Worm (Caenorhabditis elegans) whole organism, dauer: ENCODE results near the gene EGAP9.3.
"Not testable (repeated sequence)": the region's sequence is repeated elsewhere in the genome, so short reads cannot be mapped to it uniquely, and the experiment has no call there.

Experiments
- unc-62 ChIP-seq: sonication (generic microtip); optimal IDR thresholded peaks from 2 replicates; lab custom pipeline; 2017; ENCODE audit warnings: missing biosample characterization, missing genetic modification reagents, missing genetic modification characterization

EGAP9.3 gene

ce11 chrV:6579992-6580391 lies at the start of gene EGAP9.3:
EGAP9.3 (minus strand) TSS chrV:6580122.
- no peak for TF ChIP-seq unc-62 (GFP tag; lab: Kevin White, UChicago)

ce11 chrV:6626244-6626643 lies 46.3 kb upstream of the EGAP9.3 start, which contains the start of gene ppt-1:
ppt-1 (minus strand) TSS chrV:6626344.
- no peak for TF ChIP-seq unc-62 (GFP tag; lab: Kevin White, UChicago)

- TF ChIP-seq unc-62 (GFP tag; lab: Kevin White, UChicago), result no peak
Observed at ce11 chrV:6621894-6622293, 42.0 kb upstream of the EGAP9.3 start, which contains the start of gene nhr-37. nhr-37 (plus strand) TSS chrV:6622194.

ce11 chrV:6620809-6621208 lies 40.9 kb upstream of the EGAP9.3 start:
- TF ChIP-seq unc-62 (GFP tag; lab: Kevin White, UChicago), result no peak

- TF ChIP-seq unc-62 (GFP tag; lab: Kevin White, UChicago), result no peak
Observed at ce11 chrV:6616294-6616693, 36.4 kb upstream of the EGAP9.3 start.

- no peak for TF ChIP-seq unc-62 (GFP tag; lab: Kevin White, UChicago)
Observed at ce11 chrV:6614968-6615367, 35.0 kb upstream of the EGAP9.3 start.

ce11 chrV:6614152-6614734 lies 34.3 kb upstream of the EGAP9.3 start, which contains the start of gene cpr-4:
cpr-4 (plus strand) TSS chrV:6614674.
- TF ChIP-seq unc-62 (GFP tag; lab: Kevin White, UChicago), result no peak

- TF ChIP-seq unc-62 (GFP tag; lab: Kevin White, UChicago), result no peak
Observed at ce11 chrV:6611504-6611903, 31.6 kb upstream of the EGAP9.3 start.

ce11 chrV:6611058-6611457 lies 31.1 kb upstream of the EGAP9.3 start, which contains the start of gene gon-14:
gon-14 (minus strand) TSS chrV:6611158.
- TF ChIP-seq unc-62 (GFP tag; lab: Kevin White, UChicago), result no peak

- TF ChIP-seq unc-62 (GFP tag; lab: Kevin White, UChicago), result no peak
Observed at ce11 chrV:6606197-6606596, 26.3 kb upstream of the EGAP9.3 start.

ce11 chrV:6605275-6605674 lies 25.4 kb upstream of the EGAP9.3 start, which contains the start of gene ZK1055.7:
ZK1055.7 (minus strand) TSS chrV:6605375.
- TF ChIP-seq unc-62 (GFP tag; lab: Kevin White, UChicago), result no peak

- TF ChIP-seq unc-62 (GFP tag; lab: Kevin White, UChicago), result no peak
Observed at ce11 chrV:6602556-6603062, 22.7 kb upstream of the EGAP9.3 start, which contains the start of gene ZK1055.6. ZK1055.6 (minus strand) TSS chrV:6602606.

- no peak for TF ChIP-seq unc-62 (GFP tag; lab: Kevin White, UChicago)
Observed at ce11 chrV:6593700-6594244, 13.8 kb upstream of the EGAP9.3 start, which contains the start of gene hcp-1. hcp-1 (plus strand) TSS chrV:6594194.

- no peak for TF ChIP-seq unc-62 (GFP tag; lab: Kevin White, UChicago)
Observed at ce11 chrV:6590283-6590682, 10.4 kb upstream of the EGAP9.3 start, which contains the start of gene ZK1055.2. ZK1055.2 (plus strand) TSS chrV:6590583.

ce11 chrV:6581762-6582161 lies 1.8 kb upstream of the EGAP9.3 start, which contains the start of gene ZK1055.4:
ZK1055.4 (plus strand) TSS chrV:6582062.
- not testable (repeated sequence) for TF ChIP-seq unc-62 (GFP tag; lab: Kevin White, UChicago)

ce11 chrV:6576567-6576966 lies 3.4 kb downstream of the EGAP9.3 start, which contains the start of gene EGAP9.4:
EGAP9.4 (plus strand) TSS chrV:6576867.
- no peak for TF ChIP-seq unc-62 (GFP tag; lab: Kevin White, UChicago)
